Worm (Caenorhabditis elegans): ENCODE data around the gene ssup-72.

The ssup-72 gene

ce11 chrII:6745783-6746182, 30.6 kb upstream of the ssup-72 start, which contains the start of gene ins-14:
TSS of gene ins-14 (minus strand) at chrII:6745814.
- TF ChIP-seq tbx-2 (tag; optimal IDR thresholded peaks at IDR 0.05) (no peak), ceh-30 (tag; optimal IDR thresholded peaks at IDR 0.05) (no peak), fkh-10 (GFP tag; optimal IDR thresholded peaks at IDR 0.05) (no peak), elt-2 (tag; optimal IDR thresholded peaks at IDR 0.05) (no peak), unc-3 (GFP tag; conservative IDR thresholded peaks at IDR 0.05) (no peak), unc-3 (tag; optimal IDR thresholded peaks at IDR 0.05) (no peak), dve-1 (tag; optimal IDR thresholded peaks at IDR 0.05) (no peak), fkh-6 (tag; optimal IDR thresholded peaks at IDR 0.05) (no peak), hlh-8 (tag; optimal IDR thresholded peaks at IDR 0.05) (no peak)

ce11 chrII:6746404-6746803, 30.0 kb upstream of the ssup-72 start, which contains the start of gene F41G3.5:
TSS of gene F41G3.5 (plus strand) at chrII:6746704.
- no peak for TF ChIP-seq ceh-31 (tag; optimal IDR thresholded peaks at IDR 0.05)

- TF ChIP-seq ceh-24 (tag; optimal IDR thresholded peaks at IDR 0.05) (no peak), tbx-7 (tag; optimal IDR thresholded peaks at IDR 0.05) (no peak), dve-1 (tag; optimal IDR thresholded peaks at IDR 0.05) (no peak), mec-3 (tag; optimal IDR thresholded peaks at IDR 0.05; ENCODE audit: borderline replicate concordance) (no peak), hlh-15 (tag; optimal IDR thresholded peaks at IDR 0.05) (no peak), K02D7.2 (tag; optimal IDR thresholded peaks at IDR 0.05) (no peak), T23F11.4 (GFP tag; optimal IDR thresholded peaks at IDR 0.05) (no peak), ceh-22 (tag; optimal IDR thresholded peaks at IDR 0.05) (no peak)
Measured at ce11 chrII:6749422-6749821, 27.0 kb upstream of the ssup-72 start, which contains the start of gene F41G3.10. TSS of gene F41G3.10 (minus strand) at chrII:6749522.

DNA sequence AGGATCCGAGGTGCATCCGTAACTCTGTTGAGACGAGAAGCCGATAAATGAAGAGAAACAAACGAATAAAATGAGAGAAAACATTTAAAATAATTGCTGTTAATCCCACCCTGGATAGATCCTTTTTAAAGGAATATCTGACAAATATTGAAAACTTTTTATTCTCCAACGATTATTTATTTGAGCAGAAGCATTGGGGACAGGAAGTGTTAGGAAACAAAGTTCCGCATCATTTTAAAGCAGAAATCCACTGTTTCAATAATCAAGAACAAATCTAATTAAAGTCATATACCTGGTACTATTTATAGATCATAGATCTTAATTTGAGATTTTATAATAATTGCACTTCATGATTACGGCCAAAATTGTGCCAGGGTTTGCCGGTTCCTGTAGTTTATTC, 25.5 kb upstream of the ssup-72 start, which contains the start of gene F41G3.20:
Gene F41G3.20 (minus strand): TSS at position 101 of the 400 bp plus-strand sequence.
- no peak for TF ChIP-seq lin-11 (tag; optimal IDR thresholded peaks at IDR 0.05)
- no peak for TF ChIP-seq ceh-30 (tag; optimal IDR thresholded peaks at IDR 0.05)

DNA sequence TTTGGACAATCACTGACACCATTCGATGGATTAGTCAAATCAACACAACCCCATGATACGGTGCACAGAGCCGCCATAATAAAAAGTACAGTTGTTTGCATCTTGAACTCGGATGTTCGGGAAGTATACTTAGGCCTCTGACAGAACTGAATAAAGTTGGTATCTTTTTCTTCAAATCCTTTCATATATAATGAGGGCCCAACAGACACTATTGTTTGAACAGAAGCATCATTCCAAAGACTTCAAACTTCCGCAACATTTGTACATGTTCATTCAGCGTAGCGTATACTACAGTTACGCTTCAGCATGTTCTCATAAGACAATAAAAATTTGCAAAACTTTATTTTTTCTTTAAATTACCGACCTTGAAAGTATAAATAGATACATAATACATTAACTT, 24.4 kb upstream of the ssup-72 start, which contains the start of gene F41G3.19:
Gene F41G3.19 (minus strand): TSS at position 101 of the 400 bp plus-strand sequence.
- no peak for TF ChIP-seq syd-9 (tag; optimal IDR thresholded peaks at IDR 0.05)
- no peak for TF ChIP-seq unc-86 (tag; optimal IDR thresholded peaks at IDR 0.05)
- TF ChIP-seq hlh-15 (tag; optimal IDR thresholded peaks at IDR 0.05), result no peak
- no peak for TF ChIP-seq zip-5 (tag; optimal IDR thresholded peaks at IDR 0.05)
- TF ChIP-seq pqm-1 (tag; optimal IDR thresholded peaks at IDR 0.05), result no peak
- no peak for TF ChIP-seq K09A11.1 (tag; optimal IDR thresholded peaks at IDR 0.05; ENCODE audit: insufficient read depth)
- TF ChIP-seq npax-4 (tag; optimal IDR thresholded peaks at IDR 0.05), result no peak
- TF ChIP-seq pag-3 (tag; optimal IDR thresholded peaks at IDR 0.05; ENCODE audit: borderline replicate concordance), result no peak
- TF ChIP-seq fax-1 (tag; optimal IDR thresholded peaks at IDR 0.05), result no peak
- no peak for TF ChIP-seq eyg-1 (tag; optimal IDR thresholded peaks at IDR 0.05)
- TF ChIP-seq ceh-9 (tag; optimal IDR thresholded peaks at IDR 0.05), result no peak
- no peak for TF ChIP-seq sdc-2 (tag; optimal IDR thresholded peaks at IDR 0.05)
- TF ChIP-seq odd-2 (tag; optimal IDR thresholded peaks at IDR 0.05), result no peak

DNA sequence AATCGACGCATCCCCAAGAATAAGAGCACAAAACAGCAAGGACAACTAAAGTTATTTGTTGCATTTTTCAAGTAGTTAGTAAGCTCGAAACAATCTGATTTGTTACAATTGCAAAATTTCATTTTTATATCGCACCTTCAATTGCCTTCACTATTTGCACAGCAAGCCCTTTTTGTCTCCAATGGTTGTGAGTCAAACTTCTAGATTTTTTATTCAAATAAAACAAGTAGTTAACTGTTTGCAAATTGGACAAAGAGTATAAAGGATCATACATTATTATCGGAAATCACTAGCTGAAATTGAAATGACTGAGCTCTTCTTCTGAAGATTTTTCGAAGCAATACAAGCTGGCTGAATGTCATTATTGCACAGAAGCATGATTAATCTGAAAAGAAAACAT, 23.5 kb upstream of the ssup-72 start, which contains the start of gene F41G3.21:
Gene F41G3.21 (minus strand): TSS at position 101 of the 400 bp plus-strand sequence.
- no peak for TF ChIP-seq ceh-2 (tag; optimal IDR thresholded peaks at IDR 0.05)
- TF ChIP-seq K02D7.2 (tag; optimal IDR thresholded peaks at IDR 0.05), result no peak
- TF ChIP-seq pax-1 (tag; optimal IDR thresholded peaks at IDR 0.05), result no peak
- no peak for TF ChIP-seq unc-42 (tag; optimal IDR thresholded peaks at IDR 0.05)
- TF ChIP-seq pha-4 (tag; optimal IDR thresholded peaks at IDR 0.05), result no peak
- TF ChIP-seq ceh-24 (tag; optimal IDR thresholded peaks at IDR 0.05), result no peak
- TF ChIP-seq fkh-10 (GFP tag; optimal IDR thresholded peaks at IDR 0.05), result no peak
- no peak for TF ChIP-seq mec-3 (tag; optimal IDR thresholded peaks at IDR 0.05; ENCODE audit: borderline replicate concordance)
- no peak for TF ChIP-seq ceh-9 (tag; optimal IDR thresholded peaks at IDR 0.05)
- no peak for TF ChIP-seq gmeb-2 (tag; optimal IDR thresholded peaks at IDR 0.05)
- no peak for TF ChIP-seq sox-2 (GFP tag; IDR thresholded peaks at IDR 0.05)
- TF ChIP-seq ceh-14 (tag; optimal IDR thresholded peaks at IDR 0.05), result no peak
- no peak for TF ChIP-seq ref-2 (tag; optimal IDR thresholded peaks at IDR 0.05)
- TF ChIP-seq C08G9.2 (tag; optimal IDR thresholded peaks at IDR 0.05), result no peak
- TF ChIP-seq ahr-1 (tag; optimal IDR thresholded peaks at IDR 0.05), result no peak
- no peak for TF ChIP-seq unc-55 (GFP tag; optimal IDR thresholded peaks at IDR 0.05)
- no peak for TF ChIP-seq K09A11.1 (tag; optimal IDR thresholded peaks at IDR 0.05; ENCODE audit: insufficient read depth)
- TF ChIP-seq fax-1 (tag; optimal IDR thresholded peaks at IDR 0.05), result no peak
- no peak for TF ChIP-seq hlh-13 (GFP tag; optimal IDR thresholded peaks at IDR 0.05)
- no peak for TF ChIP-seq pat-9 (tag; optimal IDR thresholded peaks at IDR 0.05)
